Worm (Caenorhabditis elegans): ENCODE results near the gene inos-1.

Gene inos-1

ce11 chrII:11700200-11700599, at the start of gene inos-1:
Gene inos-1, minus strand, starts transcription at chrII:11700300.
- TF ChIP-seq ctbp-1 (GFP tag; IDR thresholded peaks at IDR 0.05) (no peak), sdz-12 (GFP tag; optimal IDR thresholded peaks at IDR 0.05) (no peak), F26F4.8 (GFP tag; conservative IDR thresholded peaks at IDR 0.05) (no peak), F10B5.3 (tag; optimal IDR thresholded peaks at IDR 0.05) (no peak), unc-39 (tag; optimal IDR thresholded peaks at IDR 0.05) (no peak), nhr-111 (GFP tag; optimal IDR thresholded peaks at IDR 0.05) (no peak), ZK337.2 (GFP tag; IDR thresholded peaks at IDR 0.05) (no peak), php-3 (GFP tag; IDR thresholded peaks at IDR 0.05) (no peak), spr-1 (tag; optimal IDR thresholded peaks at IDR 0.05) (no peak), cey-2 (tag; optimal IDR thresholded peaks at IDR 0.05; ENCODE audit: borderline replicate concordance, insufficient read depth) (no peak), dpl-1 (GFP tag; optimal IDR thresholded peaks at IDR 0.05) (no peak)

ce11 chrII:11749490-11750172, 49.5 kb upstream of the inos-1 start:
- TF ChIP-seq ces-1 (GFP tag; optimal IDR thresholded peaks at IDR 0.05) (no peak), duxl-1 (tag; optimal IDR thresholded peaks at IDR 0.05; ENCODE audit: poor library complexity) (no peak), dmd-6 (GFP tag; IDR thresholded peaks at IDR 0.05) (peak; percentile 62), zag-1 (tag; optimal IDR thresholded peaks at IDR 0.05) (peak; percentile 60), mxl-2 (GFP tag; conservative IDR thresholded peaks at IDR 0.05) (no peak), D1046.2 (GFP tag; IDR thresholded peaks at IDR 0.05) (no peak), Y75B8A.6 (GFP tag; IDR thresholded peaks at IDR 0.05) (no peak), F26F4.8 (GFP tag; conservative IDR thresholded peaks at IDR 0.05) (no peak), unc-39 (tag; optimal IDR thresholded peaks at IDR 0.05) (no peak), dmd-8 (GFP tag; IDR thresholded peaks at IDR 0.05) (no peak), lin-1 (GFP tag; IDR thresholded peaks at IDR 0.05) (peak; percentile 24; the same call in 1 of the 2 replicates), ztf-11 (tag; optimal IDR thresholded peaks at IDR 0.05) (no peak), ctbp-1 (GFP tag; IDR thresholded peaks at IDR 0.05) (peak; percentile 75), tra-1 (GFP tag; IDR thresholded peaks at IDR 0.05) (no peak), skn-1 (tag; optimal IDR thresholded peaks at IDR 0.05) (no peak), F37D6.2 (tag; optimal IDR thresholded peaks at IDR 0.05) (peak; percentile 92), cey-2 (tag; optimal IDR thresholded peaks at IDR 0.05; ENCODE audit: borderline replicate concordance, insufficient read depth) (no peak), ceh-44 (GFP tag; IDR thresholded peaks at IDR 0.05) (0 out of 2 replicates have a peak, but pooled peaks have one; percentile 18), saeg-2 (GFP tag; IDR thresholded peaks at IDR 0.05) (peak; percentile 67), attf-4 (tag; optimal IDR thresholded peaks at IDR 0.05) (peak; percentile 8), hlh-11 (tag; optimal IDR thresholded peaks at IDR 0.05) (peak; percentile 96), php-3 (GFP tag; IDR thresholded peaks at IDR 0.05) (0 out of 2 replicates have a peak, but pooled peaks have one; percentile 27), ZK337.2 (GFP tag; IDR thresholded peaks at IDR 0.05) (no peak), nhr-237 (tag; optimal IDR thresholded peaks at IDR 0.05) (no peak), Y105C5A.15 (GFP tag; IDR thresholded peaks at IDR 0.05) (no peak), ceh-62 (tag; optimal IDR thresholded peaks at IDR 0.05) (no peak), dve-1 (tag; optimal IDR thresholded peaks at IDR 0.05; ENCODE audit: insufficient read depth) (peak; percentile 57), jun-1 (tag; optimal IDR thresholded peaks at IDR 0.05) (peak; percentile 70), lsy-2 (tag; optimal IDR thresholded peaks at IDR 0.05) (peak; percentile 66 to 67), F10B5.3 (tag; optimal IDR thresholded peaks at IDR 0.05) (peak; percentile 67), T20F7.1 (GFP tag; optimal IDR thresholded peaks at IDR 0.05) (peak; percentile 82), pqm-1 (tag; optimal IDR thresholded peaks at IDR 0.05) (peak; percentile 10), egl-27 (tag; optimal IDR thresholded peaks at IDR 0.05) (no peak), unc-130 (GFP tag; optimal IDR thresholded peaks at IDR 0.05) (no peak), hmg-1.1 (GFP tag; IDR thresholded peaks at IDR 0.05) (peak; percentile 84), nhr-48 (tag; optimal IDR thresholded peaks at IDR 0.05) (peak; percentile 78), ceh-82 (tag; optimal IDR thresholded peaks at IDR 0.05) (no peak), ztf-7 (tag; optimal IDR thresholded peaks at IDR 0.05) (no peak), pha-4 (GFP tag; IDR thresholded peaks at IDR 0.05) (peak; percentile 67), pha-4 (tag; optimal IDR thresholded peaks at IDR 0.05) (no peak), dpl-1 (GFP tag; optimal IDR thresholded peaks at IDR 0.05) (peak; percentile 43), lin-39 (tag; optimal IDR thresholded peaks at IDR 0.05) (no peak), spr-1 (tag; optimal IDR thresholded peaks at IDR 0.05) (peak; percentile 88), mes-2 (tag; optimal IDR thresholded peaks at IDR 0.05; ENCODE audit: poor library complexity, severe bottlenecking) (peak; percentile 58), daf-8 (GFP tag; IDR thresholded peaks at IDR 0.05) (no peak)

Data from whole organism, L4 larva.